Worm (Caenorhabditis elegans) whole organism, L1 larva: ENCODE results near the gene czw-1.

Source experiments
- C34B4.2 ChIP-seq: sonication (generic microtip); optimal IDR thresholded peaks from 2 replicates; lab custom pipeline; 2017; ENCODE audit warnings: mild to moderate bottlenecking, missing genetic modification characterization, missing compliant biosample characterization
- F16B12.6 ChIP-seq: fragments of 150-350 bp; optimal IDR thresholded peaks from 2 replicates; lab custom pipeline; 2014; ENCODE audit warnings: missing biosample characterization, missing genetic modification characterization
- blmp-1 ChIP-seq: fragments of 150-350 bp; optimal IDR thresholded peaks from 2 replicates; lab custom pipeline; 2014; ENCODE audit warnings: missing biosample characterization, missing genetic modification characterization
- ceh-88 ChIP-seq: fragments of 200-800 bp; sonication (Bioruptor generic); IDR thresholded peaks from 2 replicates; pipeline ENCODE4 v1.3.6; 2022; ENCODE audit warnings: missing genetic modification characterization, missing compliant biosample characterization
- dpl-1 ChIP-seq, 3 experiments: fragments of 150-350 bp in 2 of 3; sonication (generic microtip) in 1 of 3; optimal IDR thresholded peaks; 2 replicates each; lab custom pipeline; 2014 to 2017; ENCODE audit warnings: missing biosample characterization in 3 of 3, missing genetic modification characterization in 3 of 3, missing genetic modification reagents in 3 of 3
- dsc-1 ChIP-seq: sonication (generic microtip); optimal IDR thresholded peaks from 2 replicates; lab custom pipeline; 2016; ENCODE audit warnings: mild to moderate bottlenecking, missing genetic modification characterization, missing compliant biosample characterization
- efl-1 ChIP-seq, 4 experiments: fragments of 150-350 bp; optimal IDR thresholded peaks in 3 of 4; peaks in 1 of 4; 1 replicate in 1 of 4; 2 replicates in 3 of 4; lab custom pipeline; 2014; ENCODE audit warnings: missing biosample characterization in 2 of 4, missing genetic modification characterization in 2 of 4, missing genetic modification reagents in 2 of 4
- egl-27 ChIP-seq, 2 experiments: fragments of 150-350 bp in 1 of 2; sonication (generic microtip); optimal IDR thresholded peaks; 3 replicates each; lab custom pipeline; 2017 to 2018; ENCODE audit warnings: missing biosample characterization in 2 of 2, missing genetic modification characterization in 2 of 2, missing genetic modification reagents in 2 of 2
- elt-3 ChIP-seq, 6 experiments: fragments of 150-350 bp in 1 of 6; sonication (generic microtip); optimal IDR thresholded peaks; 2 replicates each; lab custom pipeline; 2017 to 2018; ENCODE audit warnings: missing biosample characterization in 6 of 6, missing genetic modification characterization in 6 of 6, inconsistent platforms in 1 of 6
- fkh-10 ChIP-seq: sonication (generic microtip); optimal IDR thresholded peaks from 2 replicates; lab custom pipeline; 2017; ENCODE audit warnings: missing biosample characterization, missing genetic modification reagents, missing genetic modification characterization
- fkh-8 ChIP-seq: sonication (generic microtip); optimal IDR thresholded peaks from 2 replicates; lab custom pipeline; 2016; ENCODE audit warnings: mild to moderate bottlenecking, missing genetic modification characterization, missing compliant biosample characterization
- fos-1 ChIP-seq: fragments of 150-350 bp; optimal IDR thresholded peaks from 2 replicates; lab custom pipeline; 2014; ENCODE audit warnings: missing biosample characterization, missing genetic modification characterization
- grh-1 ChIP-seq: fragments of 200-800 bp; sonication (Bioruptor generic); IDR thresholded peaks from 2 replicates; pipeline ENCODE4 v1.3.6; 2022; ENCODE audit warnings: missing genetic modification reagents, missing genetic modification characterization, missing compliant biosample characterization
- irx-1 ChIP-seq: sonication (generic microtip); optimal IDR thresholded peaks from 2 replicates; lab custom pipeline; 2016; ENCODE audit warnings: missing genetic modification characterization, missing compliant biosample characterization
- isw-1 ChIP-seq: fragments of 200-800 bp; sonication (Bioruptor generic); IDR thresholded peaks from 2 replicates; pipeline ENCODE4 v1.3.6; 2022; ENCODE audit warnings: missing genetic modification characterization, missing compliant biosample characterization
- jun-1 ChIP-seq: fragments of 150-350 bp; optimal IDR thresholded peaks from 2 replicates; lab custom pipeline; 2014; ENCODE audit warnings: missing biosample characterization, missing genetic modification reagents, missing genetic modification characterization
- lin-14 ChIP-seq: fragments of 200-800 bp; sonication (Bioruptor generic); optimal IDR thresholded peaks from 2 replicates; lab custom pipeline; 2018; ENCODE audit warnings: mild to moderate bottlenecking, missing genetic modification characterization, moderate library complexity, missing compliant biosample characterization
- lin-15B ChIP-seq: fragments of 150-350 bp; sonication (generic microtip); optimal IDR thresholded peaks from 3 replicates; lab custom pipeline; 2014; ENCODE audit warnings: missing biosample characterization, missing genetic modification characterization
- lin-35 ChIP-seq, 2 experiments: fragments of 150-350 bp; optimal IDR thresholded peaks; 2 replicates each; lab custom pipeline; 2014; ENCODE audit warnings: missing biosample characterization in 2 of 2, missing genetic modification characterization in 2 of 2, missing genetic modification reagents in 2 of 2
- lsy-2 ChIP-seq, 2 experiments: fragments of 150-350 bp; optimal IDR thresholded peaks; 2 replicates each; lab custom pipeline; 2014; ENCODE audit warnings: missing biosample characterization in 2 of 2, missing genetic modification characterization in 2 of 2
- mdl-1 ChIP-seq, 2 experiments: fragments of 150-350 bp; optimal IDR thresholded peaks; 2 replicates each; lab custom pipeline; 2014 to 2017; ENCODE audit warnings: missing biosample characterization in 2 of 2, missing genetic modification characterization in 2 of 2, inconsistent platforms in 1 of 2
- mef-2 ChIP-seq: fragments of 150-350 bp; optimal IDR thresholded peaks from 2 replicates; lab custom pipeline; 2014; ENCODE audit warnings: missing biosample characterization, missing genetic modification characterization
- nhr-12 ChIP-seq: sonication (generic microtip); optimal IDR thresholded peaks from 2 replicates; lab custom pipeline; 2017; ENCODE audit warnings: missing biosample characterization, missing genetic modification characterization
- nhr-19 ChIP-seq: fragments of 200-800 bp; sonication (Bioruptor generic); conservative IDR thresholded peaks from 2 replicates; pipeline ENCODE4 v1.3.6; 2022; ENCODE audit warnings: missing genetic modification characterization, missing compliant biosample characterization
- nhr-47 ChIP-seq: sonication (generic microtip); optimal IDR thresholded peaks from 2 replicates; lab custom pipeline; 2016; ENCODE audit warnings: mild to moderate bottlenecking, missing genetic modification characterization, moderate library complexity, missing compliant biosample characterization
- nhr-71 ChIP-seq: sonication (generic microtip); optimal IDR thresholded peaks from 2 replicates; lab custom pipeline; 2016; ENCODE audit warnings: mild to moderate bottlenecking, missing genetic modification characterization, moderate library complexity, missing compliant biosample characterization
- nhr-77 ChIP-seq: fragments of 150-350 bp; optimal IDR thresholded peaks from 2 replicates; lab custom pipeline; 2014; ENCODE audit warnings: missing biosample characterization, missing genetic modification characterization
- nhr-84 ChIP-seq: sonication (generic microtip); optimal IDR thresholded peaks from 2 replicates; lab custom pipeline; 2017; ENCODE audit warnings: missing biosample characterization, missing genetic modification characterization
- nhr-85 ChIP-seq: sonication (generic microtip); peaks from one replicate; lab custom pipeline; 2016; ENCODE audit warnings: missing genetic modification characterization, inconsistent platforms, missing compliant biosample characterization
- nhr-90 ChIP-seq: sonication (generic microtip); optimal IDR thresholded peaks from 2 replicates; lab custom pipeline; 2016; ENCODE audit warnings: mild to moderate bottlenecking, missing genetic modification characterization, missing compliant biosample characterization; ENCODE audit not compliant: poor library complexity
- pax-3 ChIP-seq: fragments of 200-800 bp; sonication (Bioruptor generic); optimal IDR thresholded peaks from 2 replicates; lab custom pipeline; 2018; ENCODE audit warnings: mild to moderate bottlenecking, missing genetic modification characterization, moderate library complexity, missing compliant biosample characterization
- rnt-1 ChIP-seq: sonication (generic microtip); optimal IDR thresholded peaks from 2 replicates; lab custom pipeline; 2016; ENCODE audit warnings: mild to moderate bottlenecking, missing genetic modification characterization, moderate library complexity, missing compliant biosample characterization
- snpc-4 ChIP-seq: fragments of 150-350 bp; optimal IDR thresholded peaks from 2 replicates; lab custom pipeline; 2014; ENCODE audit warnings: missing biosample characterization, missing genetic modification characterization
- snu-23 ChIP-seq: sonication (generic microtip); optimal IDR thresholded peaks from 2 replicates; lab custom pipeline; 2016; ENCODE audit warnings: missing genetic modification characterization, missing compliant biosample characterization
- sptf-1 ChIP-seq: fragments of 150-350 bp; optimal IDR thresholded peaks from 2 replicates; lab custom pipeline; 2014; ENCODE audit warnings: missing biosample characterization, missing genetic modification characterization
- sup-37 ChIP-seq: fragments of 200-800 bp; sonication (Bioruptor generic); optimal IDR thresholded peaks from 2 replicates; lab custom pipeline; 2018; ENCODE audit warnings: mild to moderate bottlenecking, missing genetic modification characterization, missing compliant biosample characterization
- swsn-7 ChIP-seq: sonication (generic microtip); optimal IDR thresholded peaks from 2 replicates; lab custom pipeline; 2016; ENCODE audit warnings: missing genetic modification characterization, missing compliant biosample characterization
- unc-30 ChIP-seq: sonication (generic microtip); optimal IDR thresholded peaks from 2 replicates; lab custom pipeline; 2017; ENCODE audit warnings: missing biosample characterization, missing genetic modification characterization
- unc-86 ChIP-seq: sonication (generic microtip); optimal IDR thresholded peaks from 2 replicates; lab custom pipeline; 2016; ENCODE audit warnings: missing genetic modification characterization, missing compliant biosample characterization
- unc-98 ChIP-seq: fragments of 200-800 bp; sonication (Bioruptor generic); IDR thresholded peaks from 2 replicates; pipeline ENCODE4 v1.3.6; 2022; ENCODE audit warnings: missing genetic modification characterization, missing compliant biosample characterization
- vab-15 ChIP-seq: sonication (generic microtip); optimal IDR thresholded peaks from 2 replicates; lab custom pipeline; 2017; ENCODE audit warnings: missing genotype, mild to moderate bottlenecking, missing genetic modification characterization, missing compliant biosample characterization
- xbp-1 ChIP-seq: sonication (generic microtip); optimal IDR thresholded peaks from 2 replicates; lab custom pipeline; 2016; ENCODE audit warnings: missing genetic modification characterization, missing compliant biosample characterization
- zag-1 ChIP-seq: fragments of 150-350 bp; optimal IDR thresholded peaks from 2 replicates; lab custom pipeline; 2014; ENCODE audit warnings: missing biosample characterization, missing genetic modification characterization
- ztf-11 ChIP-seq, 2 experiments: sonication (generic microtip); optimal IDR thresholded peaks; 2 replicates each; lab custom pipeline; 2016 to 2017; ENCODE audit warnings: missing genetic modification characterization in 2 of 2, missing biosample characterization in 1 of 2, missing compliant biosample characterization in 1 of 2

czw-1 gene

ce11 chrIV:7955849-7956248, 9.2 kb upstream of the czw-1 start, which contains the start of gene ceh-19:
Gene ceh-19, minus strand, starts transcription at chrIV:7955949.
- TF ChIP-seq mef-2 (tag; lab: Kevin White, UChicago) (no peak), zag-1 (tag; lab: Kevin White, UChicago) (no peak), nhr-90 (tag; lab: Kevin White, UChicago) (no peak), sup-37 (GFP tag; lab: Kevin White, UChicago) (no peak), unc-30 (tag; lab: Kevin White, UChicago) (no peak), nhr-71 (tag; lab: Kevin White, UChicago) (no peak), swsn-7 (tag; lab: Kevin White, UChicago) (no peak), blmp-1 (tag; lab: Kevin White, UChicago) (no peak)
- TF ChIP-seq, all 84 proteins: peak for 0

DNA sequence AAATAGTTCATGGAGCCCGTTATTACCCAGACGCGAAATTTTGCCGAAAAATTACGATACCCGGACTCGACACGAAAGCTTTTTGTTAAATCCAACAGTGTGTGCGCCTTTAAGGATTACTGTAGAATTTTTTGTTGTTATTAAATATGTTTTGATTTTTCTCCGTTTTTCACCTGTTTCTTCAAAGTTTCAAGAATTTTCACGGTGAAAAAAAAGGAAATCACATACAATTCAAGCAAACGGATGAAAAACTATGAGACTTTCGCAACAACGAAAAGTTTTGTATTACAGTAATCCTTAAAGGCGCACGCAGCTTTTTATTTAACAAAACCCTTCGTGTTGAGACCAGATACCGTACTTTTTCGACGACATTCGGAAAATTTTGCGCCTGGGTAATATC, 7.4 kb upstream of the czw-1 start:
- no peak for TF ChIP-seq nhr-84 (tag; lab: Kevin White, UChicago)
- no peak for TF ChIP-seq C34B4.2 (tag; lab: Kevin White, UChicago)
- TF ChIP-seq lsy-2 (tag; optimal IDR thresholded peaks at IDR 0.05; lab: Kevin White, UChicago): no peak
- TF ChIP-seq egl-27 (tag; optimal IDR thresholded peaks at IDR 0.05; lab: Kevin White, UChicago): no peak
- no peak for TF ChIP-seq irx-1 (tag; lab: Kevin White, UChicago)
- no peak for TF ChIP-seq nhr-71 (tag; lab: Kevin White, UChicago)
- no peak for TF ChIP-seq pax-3 (tag; lab: Kevin White, UChicago)
- no peak for TF ChIP-seq nhr-90 (tag; lab: Kevin White, UChicago)
- TF ChIP-seq sptf-1 (tag; lab: Kevin White, UChicago): no peak
- no peak for TF ChIP-seq ztf-11 (tag; optimal IDR thresholded peaks at IDR 0.05; lab: Kevin White, UChicago)
- no peak for TF ChIP-seq dpl-1 (GFP tag; optimal IDR thresholded peaks at IDR 0.05; lab: Kevin White, UChicago)
- TF ChIP-seq snpc-4 (tag; lab: Kevin White, UChicago): no peak
- TF ChIP-seq fkh-10 (GFP tag; lab: Kevin White, UChicago): no peak
- no peak for TF ChIP-seq dsc-1 (tag; lab: Kevin White, UChicago)
- no peak for TF ChIP-seq nhr-12 (tag; lab: Kevin White, UChicago)
- no peak for TF ChIP-seq unc-98

- TF ChIP-seq nhr-47: peak; percentile 45
- TF ChIP-seq dsc-1 (tag; lab: Kevin White, UChicago): peak; percentile 0
- peak; percentile 31 to 83 for TF ChIP-seq lsy-2 (tag; optimal IDR thresholded peaks at IDR 0.05; lab: Kevin White, UChicago)
- peak in 1 of 3 experiments; percentile 30 for TF ChIP-seq dpl-1 (GFP tag; optimal IDR thresholded peaks at IDR 0.05; lab: Kevin White, UChicago)
- TF ChIP-seq lin-35 (GFP tag; optimal IDR thresholded peaks at IDR 0.05; lab: Kevin White, UChicago): peak in 1 of 2 experiments; percentile 37
- TF ChIP-seq efl-1 (optimal IDR thresholded peaks at IDR 0.05; lab: Kevin White, UChicago): peak; percentile 28 to 35
- peak; percentile 16 to 88 for TF ChIP-seq efl-1 (GFP tag; optimal IDR thresholded peaks at IDR 0.05 in 1 of 2; lab: Kevin White, UChicago)
- peak; percentile 72 for TF ChIP-seq nhr-19 (GFP tag; lab: Robert Waterston, UW)
- peak; percentile 41; the same call in 1 of the 2 replicates for TF ChIP-seq ceh-88 (GFP tag; lab: Robert Waterston, UW)
- TF ChIP-seq nhr-71 (tag; lab: Kevin White, UChicago): peak; percentile 50
- peak; percentile 35 for TF ChIP-seq rnt-1 (tag; lab: Kevin White, UChicago)
- TF ChIP-seq F16B12.6: peak; percentile 36
- peak; percentile 72 for TF ChIP-seq isw-1 (GFP tag; lab: Robert Waterston, UW)
- peak; percentile 44 for TF ChIP-seq nhr-85 (tag; lab: Kevin White, UChicago)
Measured at ce11 chrIV:7948290-7948689, 1.7 kb upstream of the czw-1 start, which contains the start of gene mcm-3AP. Gene mcm-3AP, plus strand, starts transcription at chrIV:7948672.

ce11 chrIV:7946899-7947499, 374 bp upstream of the czw-1 start, which contains the start of gene F20D12.12:
Gene F20D12.12, plus strand, starts transcription at chrIV:7947440.
- TF ChIP-seq vab-15 (tag; lab: Kevin White, UChicago) (peak; percentile 32), grh-1 (GFP tag; lab: Robert Waterston, UW) (peak; percentile 71), jun-1 (tag; lab: Kevin White, UChicago) (peak; percentile 39), isw-1 (GFP tag; lab: Robert Waterston, UW) (peak; percentile 91), xbp-1 (peak; percentile 53), dpl-1 (GFP tag; optimal IDR thresholded peaks at IDR 0.05; lab: Kevin White, UChicago) (peak; percentile 43 to 65 (median 64)), fos-1 (tag; lab: Kevin White, UChicago) (peak; percentile 16), snu-23 (GFP tag; lab: Kevin White, UChicago) (peak; percentile 75), fkh-8 (peak; percentile 75), lin-15B (tag; lab: Kevin White, UChicago) (peak; percentile 46), elt-3 (tag; optimal IDR thresholded peaks at IDR 0.05; lab: Kevin White, UChicago) (peak in 1 of 6 experiments; percentile 25), mdl-1 (tag; optimal IDR thresholded peaks at IDR 0.05; lab: Kevin White, UChicago) (peak in 1 of 2 experiments; percentile 45), lin-14 (GFP tag; lab: Kevin White, UChicago) (peak; percentile 76), nhr-77 (tag; lab: Kevin White, UChicago) (peak; percentile 39), nhr-47 (peak; percentile 73), unc-86 (tag; lab: Kevin White, UChicago) (peak; percentile 49), nhr-71 (tag; lab: Kevin White, UChicago) (peak; percentile 84)
